Worm (Caenorhabditis elegans): ENCODE measurements around the gene gcy-22.

Gene gcy-22

ce11 chrV:20781346-20781952, 43.4 kb downstream of the gcy-22 start:
- TF ChIP-seq zag-1 (tag; optimal IDR thresholded peaks at IDR 0.05) (no peak), efl-1 (optimal IDR thresholded peaks at IDR 0.05) (no peak), efl-1 (GFP tag; optimal IDR thresholded peaks at IDR 0.05 in 1 of 2) (peak in 1 of 2 experiments; percentile 54), unc-62 (GFP tag; optimal IDR thresholded peaks at IDR 0.05) (peak; percentile 27), sup-37 (GFP tag; optimal IDR thresholded peaks at IDR 0.05) (no peak)

- peak; percentile 31 for TF ChIP-seq egl-13 (tag; optimal IDR thresholded peaks at IDR 0.05)
- no peak for TF ChIP-seq lir-3 (tag; optimal IDR thresholded peaks at IDR 0.05; ENCODE audit: poor library complexity)
- no peak for TF ChIP-seq hpl-2 (GFP tag; optimal IDR thresholded peaks at IDR 0.05)
- TF ChIP-seq nhr-90 (tag; optimal IDR thresholded peaks at IDR 0.05; ENCODE audit: poor library complexity): no peak
- TF ChIP-seq grh-1 (GFP tag; IDR thresholded peaks at IDR 0.05): no peak
- peak; percentile 13 for TF ChIP-seq rnt-1 (tag; optimal IDR thresholded peaks at IDR 0.05)
- TF ChIP-seq tbx-2 (tag; optimal IDR thresholded peaks at IDR 0.05): no peak
- no peak for TF ChIP-seq irx-1 (tag; optimal IDR thresholded peaks at IDR 0.05)
- TF ChIP-seq ceh-8 (GFP tag; optimal IDR thresholded peaks at IDR 0.05): no peak
- TF ChIP-seq nhr-77 (tag; optimal IDR thresholded peaks at IDR 0.05): no peak
- TF ChIP-seq efl-3 (GFP tag; optimal IDR thresholded peaks at IDR 0.05): no peak
- TF ChIP-seq nhr-12 (tag; optimal IDR thresholded peaks at IDR 0.05): no peak
- no peak for TF ChIP-seq elt-3 (tag; optimal IDR thresholded peaks at IDR 0.05)
- peak in 1 of 2 experiments; percentile 57 for TF ChIP-seq lsy-2 (tag; optimal IDR thresholded peaks at IDR 0.05)
- no peak for TF ChIP-seq snpc-4 (tag; optimal IDR thresholded peaks at IDR 0.05)
- TF ChIP-seq pag-3 (tag; optimal IDR thresholded peaks at IDR 0.05; ENCODE audit: borderline replicate concordance, insufficient read depth): no peak
- TF ChIP-seq dpl-1 (GFP tag; optimal IDR thresholded peaks at IDR 0.05): no peak
- no peak for TF ChIP-seq unc-86 (tag; optimal IDR thresholded peaks at IDR 0.05)
Measured at ce11 chrV:20780400-20780799, 44.5 kb downstream of the gcy-22 start, which contains the start of gene hif-1. hif-1 (plus strand) TSS chrV:20780407.

DNA sequence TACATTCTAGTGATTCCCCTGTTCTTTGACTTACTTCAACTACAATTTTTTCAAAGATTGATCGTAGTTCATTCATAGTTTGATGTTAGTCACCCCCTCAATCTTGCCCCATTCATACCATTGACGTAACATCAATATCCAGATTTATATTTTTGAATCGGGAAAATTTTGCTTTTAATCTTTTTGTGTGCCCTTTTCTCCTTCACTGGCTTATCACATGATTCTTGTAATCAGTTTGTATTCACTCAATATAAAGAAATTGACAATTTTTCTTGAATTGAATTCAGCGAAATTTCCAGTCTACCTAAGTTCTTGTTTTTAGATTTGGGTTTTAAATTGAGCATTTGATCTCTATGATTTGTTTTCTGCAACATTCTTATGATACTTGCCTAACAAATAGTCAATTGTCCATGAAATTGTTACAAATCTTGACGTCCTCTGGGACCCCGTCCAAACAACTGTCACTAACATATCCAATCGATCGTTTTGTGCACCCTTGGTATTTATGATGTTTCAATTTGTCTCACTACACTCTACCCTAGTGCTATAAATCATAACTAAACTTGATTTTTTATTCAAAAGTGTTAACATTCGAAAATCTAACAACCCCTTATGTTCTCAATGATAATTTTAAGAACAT, 45.0 kb downstream of the gcy-22 start:
- TF ChIP-seq lin-14 (GFP tag; optimal IDR thresholded peaks at IDR 0.05) (peak; percentile 25), nhr-19 (GFP tag; conservative IDR thresholded peaks at IDR 0.05) (peak; percentile 29), nhr-90 (tag; optimal IDR thresholded peaks at IDR 0.05; ENCODE audit: poor library complexity) (no peak), hlh-17 (GFP tag; optimal IDR thresholded peaks at IDR 0.05; ENCODE audit: borderline replicate concordance) (no peak), ztf-11 (tag; optimal IDR thresholded peaks at IDR 0.05) (no peak), fkh-10 (GFP tag; optimal IDR thresholded peaks at IDR 0.05) (no peak), tlp-1 (tag; optimal IDR thresholded peaks at IDR 0.05) (no peak), hpl-2 (GFP tag; optimal IDR thresholded peaks at IDR 0.05) (no peak), lin-15B (tag; optimal IDR thresholded peaks at IDR 0.05) (no peak), lir-3 (tag; optimal IDR thresholded peaks at IDR 0.05; ENCODE audit: poor library complexity) (no peak), tbx-2 (tag; optimal IDR thresholded peaks at IDR 0.05) (no peak), jun-1 (tag; optimal IDR thresholded peaks at IDR 0.05) (no peak), isw-1 (GFP tag; IDR thresholded peaks at IDR 0.05) (no peak), pax-3 (tag; optimal IDR thresholded peaks at IDR 0.05) (peak; percentile 42), lin-35 (GFP tag; optimal IDR thresholded peaks at IDR 0.05) (no peak), mab-9 (GFP tag; IDR thresholded peaks at IDR 0.05) (no peak), xbp-1 (tag; optimal IDR thresholded peaks at IDR 0.05) (no peak), unc-130 (tag; optimal IDR thresholded peaks at IDR 0.05) (no peak), nhr-20 (tag; optimal IDR thresholded peaks at IDR 0.05) (peak; percentile 48), ceh-82 (tag; optimal IDR thresholded peaks at IDR 0.05) (no peak), snpc-4 (tag; optimal IDR thresholded peaks at IDR 0.05) (no peak), pqm-1 (tag; optimal IDR thresholded peaks at IDR 0.05) (no peak), ceh-63 (GFP tag; optimal IDR thresholded peaks at IDR 0.05) (no peak), sptf-1 (tag; optimal IDR thresholded peaks at IDR 0.05) (no peak), elt-3 (tag; optimal IDR thresholded peaks at IDR 0.05) (no peak), ceh-88 (GFP tag; IDR thresholded peaks at IDR 0.05) (no peak), dsc-1 (tag; optimal IDR thresholded peaks at IDR 0.05) (peak; percentile 80), unc-62 (GFP tag; optimal IDR thresholded peaks at IDR 0.05) (no peak), mdl-1 (tag; optimal IDR thresholded peaks at IDR 0.05) (no peak), fkh-4 (tag; optimal IDR thresholded peaks at IDR 0.05; ENCODE audit: borderline replicate concordance) (no peak), ama-1 (optimal IDR thresholded peaks at IDR 0.05) (no peak)
